Worm (Caenorhabditis elegans): Measurements from ENCODE around the gene nhx-9.

- TF ChIP-seq ama-1 (optimal IDR thresholded peaks at IDR 0.05) (no peak), nhr-12 (tag; optimal IDR thresholded peaks at IDR 0.05) (no peak), lin-39 (tag; optimal IDR thresholded peaks at IDR 0.05) (no peak), fkh-10 (GFP tag; optimal IDR thresholded peaks at IDR 0.05) (no peak)
Observed at ce11 chrIV:11930572-11930971, at the start of gene nhx-9.

All from whole organism, L3 larva.